Worm (Caenorhabditis elegans): ENCODE data around the gene C48B4.11.

DNA sequence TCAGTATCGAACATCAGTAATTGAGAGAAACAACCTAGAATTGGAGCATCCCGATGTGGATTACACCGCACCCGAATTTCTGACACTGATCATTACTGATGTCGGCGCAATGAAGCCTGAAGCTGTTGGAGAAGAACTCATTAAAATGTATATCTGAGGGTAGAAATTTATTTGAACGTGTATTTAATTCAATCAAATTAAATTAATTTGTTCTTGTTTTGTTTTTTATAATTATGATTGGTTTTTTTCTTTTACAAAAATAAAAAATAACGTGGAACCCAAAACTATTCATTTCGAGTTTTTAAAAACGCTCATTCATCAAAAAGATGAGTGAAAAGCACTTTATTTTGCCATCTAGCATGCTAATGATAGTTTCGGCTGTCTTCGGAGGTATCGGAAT lies 21.8 kb downstream of the C48B4.11 start, which contains the start of gene ZK1098.9:
- TF ChIP-seq him-1 (tag; optimal IDR thresholded peaks at IDR 0.05) (no peak), W03F9.2 (tag; optimal IDR thresholded peaks at IDR 0.05) (no peak)
